Worm (Caenorhabditis elegans): ENCODE results near the gene Y49E10.18.

Y49E10.18 gene

DNA sequence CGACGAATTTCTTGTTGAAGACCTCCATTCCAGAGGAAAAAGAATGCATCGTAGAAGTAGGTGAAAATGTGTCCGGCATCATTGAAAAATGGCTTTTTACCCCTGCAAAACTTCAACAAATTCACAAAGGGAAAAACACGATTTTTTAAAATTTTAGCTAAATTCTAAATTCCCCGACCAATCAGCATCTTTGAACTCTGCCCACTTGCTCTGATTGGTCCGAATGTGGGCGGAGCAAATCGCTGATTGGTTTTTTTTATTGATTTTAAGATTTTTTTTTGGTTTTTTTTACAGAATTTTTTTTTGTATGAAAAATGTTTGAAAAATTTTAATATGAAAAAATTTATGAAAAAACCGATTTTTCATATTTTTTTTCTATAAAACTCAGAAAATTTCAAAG is 2.0 kb downstream of the Y49E10.18 start:
- peak; percentile 64 for TF ChIP-seq nfya-1 (tag; optimal IDR thresholded peaks at IDR 0.05)
- no peak for TF ChIP-seq ztf-16 (tag; optimal IDR thresholded peaks at IDR 0.05)

ce11 chrIII:12439056-12439455 is 6.8 kb downstream of the Y49E10.18 start:
- TF ChIP-seq Y22D7AL.16 (tag; optimal IDR thresholded peaks at IDR 0.05) (no peak), gmeb-2 (tag; optimal IDR thresholded peaks at IDR 0.05) (no peak), pax-1 (tag; optimal IDR thresholded peaks at IDR 0.05) (no peak), F13H6.1 (tag; optimal IDR thresholded peaks at IDR 0.05) (no peak), rnt-1 (tag; optimal IDR thresholded peaks at IDR 0.05) (no peak), tbx-7 (tag; optimal IDR thresholded peaks at IDR 0.05) (no peak), pha-4 (tag; optimal IDR thresholded peaks at IDR 0.05) (no peak), ahr-1 (tag; optimal IDR thresholded peaks at IDR 0.05) (no peak), eyg-1 (tag; optimal IDR thresholded peaks at IDR 0.05) (no peak), pat-9 (tag; optimal IDR thresholded peaks at IDR 0.05) (no peak), K02D7.2 (tag; optimal IDR thresholded peaks at IDR 0.05) (no peak), fax-1 (tag; optimal IDR thresholded peaks at IDR 0.05) (no peak), ceh-6 (GFP tag; optimal IDR thresholded peaks at IDR 0.05) (no peak), zip-5 (tag; optimal IDR thresholded peaks at IDR 0.05) (no peak), elt-2 (tag; optimal IDR thresholded peaks at IDR 0.05) (no peak), che-1 (tag; optimal IDR thresholded peaks at IDR 0.05) (no peak), dmd-4 (tag; optimal IDR thresholded peaks at IDR 0.05; ENCODE audit: borderline replicate concordance) (no peak)

DNA sequence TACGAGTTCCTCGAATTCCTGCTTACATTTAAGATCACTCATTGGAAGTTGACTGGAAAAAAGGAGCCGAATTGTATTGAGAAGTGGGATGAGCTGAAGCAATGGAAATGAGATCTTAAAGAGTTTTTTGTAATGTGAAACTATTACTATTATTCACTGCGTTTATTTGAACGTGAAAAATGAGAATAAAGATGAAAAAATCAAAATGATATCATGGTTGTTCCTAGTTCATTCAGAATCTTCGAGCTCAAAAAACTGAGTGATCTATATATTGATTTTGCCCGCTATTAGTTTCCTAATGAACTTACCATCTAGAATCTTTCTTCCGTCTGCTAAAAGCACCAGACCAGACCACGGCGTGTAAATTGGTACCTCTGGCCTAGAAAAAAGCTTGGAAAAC is 8.9 kb downstream of the Y49E10.18 start:
- no peak for TF ChIP-seq hlh-6 (tag; optimal IDR thresholded peaks at IDR 0.05)
- no peak for TF ChIP-seq gmeb-2 (tag; optimal IDR thresholded peaks at IDR 0.05)
- TF ChIP-seq ceh-14 (tag; optimal IDR thresholded peaks at IDR 0.05), result no peak
- no peak for TF ChIP-seq ceh-2 (tag; optimal IDR thresholded peaks at IDR 0.05)

DNA sequence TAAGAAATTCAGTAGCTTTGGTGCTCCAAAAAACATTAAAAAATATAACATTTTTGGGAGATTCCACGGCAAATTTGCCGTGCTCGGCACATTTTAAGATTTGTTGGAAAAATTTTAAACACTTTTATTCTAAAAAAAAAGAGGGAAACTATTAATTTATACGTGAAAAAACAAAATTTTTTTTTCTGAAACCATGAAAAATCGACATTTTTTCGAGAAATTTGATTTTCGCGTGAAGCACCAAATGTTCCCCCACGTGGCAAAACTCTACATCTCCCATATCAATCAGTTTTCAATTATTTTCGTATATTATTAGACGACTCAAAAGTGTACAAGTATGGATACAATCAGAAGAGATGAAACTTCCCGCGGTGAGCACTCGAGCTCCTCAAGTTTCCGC is 9.7 kb downstream of the Y49E10.18 start, which contains the start of gene fbxa-218:
Gene fbxa-218, plus strand, starts transcription at position 301 of the 400 bp plus-strand sequence.
- TF ChIP-seq Y22D7AL.16 (tag; optimal IDR thresholded peaks at IDR 0.05) (no peak), ceh-18 (tag; optimal IDR thresholded peaks at IDR 0.05) (no peak), T23F11.4 (GFP tag; optimal IDR thresholded peaks at IDR 0.05) (no peak), ets-4 (tag; optimal IDR thresholded peaks at IDR 0.05) (no peak), elt-4 (tag; optimal IDR thresholded peaks at IDR 0.05) (no peak), eyg-1 (tag; optimal IDR thresholded peaks at IDR 0.05) (no peak), pag-3 (tag; optimal IDR thresholded peaks at IDR 0.05; ENCODE audit: borderline replicate concordance) (no peak), fkh-6 (tag; optimal IDR thresholded peaks at IDR 0.05) (no peak), pha-2 (tag; optimal IDR thresholded peaks at IDR 0.05) (no peak), ceh-31 (tag; optimal IDR thresholded peaks at IDR 0.05) (no peak), zip-5 (tag; optimal IDR thresholded peaks at IDR 0.05) (no peak), lim-6 (tag; optimal IDR thresholded peaks at IDR 0.05) (no peak), ceh-48 (tag; optimal IDR thresholded peaks at IDR 0.05) (no peak), nhr-232 (tag; optimal IDR thresholded peaks at IDR 0.05) (no peak), tbx-2 (tag; optimal IDR thresholded peaks at IDR 0.05) (no peak), F13H6.1 (tag; optimal IDR thresholded peaks at IDR 0.05) (no peak), unc-86 (tag; optimal IDR thresholded peaks at IDR 0.05) (no peak), mec-3 (tag; optimal IDR thresholded peaks at IDR 0.05; ENCODE audit: borderline replicate concordance) (no peak), fax-1 (tag; optimal IDR thresholded peaks at IDR 0.05) (no peak)

- TF ChIP-seq pax-1 (tag; optimal IDR thresholded peaks at IDR 0.05), result no peak
- TF ChIP-seq unc-55 (GFP tag; optimal IDR thresholded peaks at IDR 0.05), result no peak
- no peak for TF ChIP-seq nfya-1 (tag; optimal IDR thresholded peaks at IDR 0.05)
- TF ChIP-seq mec-3 (tag; optimal IDR thresholded peaks at IDR 0.05; ENCODE audit: borderline replicate concordance), result no peak
- TF ChIP-seq elt-4 (tag; optimal IDR thresholded peaks at IDR 0.05), result no peak
- no peak for TF ChIP-seq ceh-6 (GFP tag; optimal IDR thresholded peaks at IDR 0.05)
- no peak for TF ChIP-seq F13H6.1 (tag; optimal IDR thresholded peaks at IDR 0.05)
- TF ChIP-seq ceh-24 (tag; optimal IDR thresholded peaks at IDR 0.05), result no peak
- no peak for TF ChIP-seq unc-86 (tag; optimal IDR thresholded peaks at IDR 0.05)
- TF ChIP-seq ceh-9 (tag; optimal IDR thresholded peaks at IDR 0.05), result no peak
- TF ChIP-seq ama-1 (optimal IDR thresholded peaks at IDR 0.05), result no peak
- TF ChIP-seq hlh-8 (tag; optimal IDR thresholded peaks at IDR 0.05), result no peak
- TF ChIP-seq sdc-2 (tag; optimal IDR thresholded peaks at IDR 0.05), result no peak
- TF ChIP-seq zip-5 (tag; optimal IDR thresholded peaks at IDR 0.05), result no peak
- TF ChIP-seq K02D7.2 (tag; optimal IDR thresholded peaks at IDR 0.05), result no peak
- no peak for TF ChIP-seq ceh-45 (GFP tag; IDR thresholded peaks at IDR 0.05)
- TF ChIP-seq hlh-15 (tag; optimal IDR thresholded peaks at IDR 0.05), result no peak
- no peak for TF ChIP-seq syd-9 (tag; optimal IDR thresholded peaks at IDR 0.05)
- TF ChIP-seq fkh-6 (tag; optimal IDR thresholded peaks at IDR 0.05), result no peak
Observed at ce11 chrIII:12434104-12434503, 11.8 kb downstream of the Y49E10.18 start, which contains the start of gene Y49E10.27. Gene Y49E10.27, plus strand, starts transcription at chrIII:12434404.
